Worm (Caenorhabditis elegans): ENCODE results near the gene F14H3.15.
A peak's percentile ranks its signal among the peaks of the same experiment; 100 is the strongest.

The F14H3.15 gene

ce11 chrV:16068938-16069337, 8.9 kb upstream of the F14H3.15 start, which contains the start of gene cyp-35D1:
cyp-35D1 (plus strand) TSS chrV:16069238.
- TF ChIP-seq jun-1 (tag; optimal IDR thresholded peaks at IDR 0.05) (no peak), unc-98 (GFP tag; IDR thresholded peaks at IDR 0.05) (no peak), C34B4.2 (tag; optimal IDR thresholded peaks at IDR 0.05) (no peak), lin-35 (GFP tag; optimal IDR thresholded peaks at IDR 0.05) (no peak), lin-13 (GFP tag; optimal IDR thresholded peaks at IDR 0.05) (no peak), mep-1 (tag; optimal IDR thresholded peaks at IDR 0.05) (no peak), isw-1 (GFP tag; IDR thresholded peaks at IDR 0.05) (no peak), ceh-82 (tag; optimal IDR thresholded peaks at IDR 0.05) (no peak), nhr-71 (tag; optimal IDR thresholded peaks at IDR 0.05) (no peak), grh-1 (GFP tag; IDR thresholded peaks at IDR 0.05) (no peak), irx-1 (tag; optimal IDR thresholded peaks at IDR 0.05) (no peak), mdl-1 (tag; optimal IDR thresholded peaks at IDR 0.05) (no peak), nhr-19 (GFP tag; conservative IDR thresholded peaks at IDR 0.05) (no peak), nhr-28 (tag; optimal IDR thresholded peaks at IDR 0.05) (no peak), dsc-1 (tag; optimal IDR thresholded peaks at IDR 0.05) (no peak), nhr-47 (tag; optimal IDR thresholded peaks at IDR 0.05) (no peak), elt-3 (tag; optimal IDR thresholded peaks at IDR 0.05) (no peak), skn-1 (tag; optimal IDR thresholded peaks at IDR 0.05) (no peak)

- TF ChIP-seq lir-3 (tag; optimal IDR thresholded peaks at IDR 0.05; ENCODE audit: poor library complexity) (no peak), efl-3 (GFP tag; optimal IDR thresholded peaks at IDR 0.05) (no peak), tlp-1 (tag; optimal IDR thresholded peaks at IDR 0.05) (no peak), mab-9 (GFP tag; IDR thresholded peaks at IDR 0.05) (no peak), nhr-20 (tag; optimal IDR thresholded peaks at IDR 0.05) (no peak), ces-1 (GFP tag; optimal IDR thresholded peaks at IDR 0.05) (no peak), unc-130 (tag; optimal IDR thresholded peaks at IDR 0.05) (no peak)
Observed at ce11 chrV:16062788-16063187, 2.8 kb upstream of the F14H3.15 start, which contains the start of gene F14H3.14. F14H3.14 (minus strand) TSS chrV:16062888.

ce11 chrV:16061993-16062392, 2.0 kb upstream of the F14H3.15 start, which contains the start of gene fbxa-100:
fbxa-100 (minus strand) TSS chrV:16062093.
- TF ChIP-seq lin-35 (GFP tag; optimal IDR thresholded peaks at IDR 0.05) (no peak), nhr-71 (tag; optimal IDR thresholded peaks at IDR 0.05) (no peak), zip-4 (GFP tag; optimal IDR thresholded peaks at IDR 0.05) (no peak), aly-2 (tag; optimal IDR thresholded peaks at IDR 0.05) (no peak), nhr-12 (tag; optimal IDR thresholded peaks at IDR 0.05) (no peak), nhr-19 (GFP tag; conservative IDR thresholded peaks at IDR 0.05) (no peak), elt-3 (tag; optimal IDR thresholded peaks at IDR 0.05) (no peak), hpl-2 (GFP tag; optimal IDR thresholded peaks at IDR 0.05) (no peak), lsy-2 (tag; optimal IDR thresholded peaks at IDR 0.05) (no peak), egl-27 (tag; optimal IDR thresholded peaks at IDR 0.05) (no peak), isw-1 (GFP tag; IDR thresholded peaks at IDR 0.05) (no peak), fos-1 (tag; optimal IDR thresholded peaks at IDR 0.05) (no peak), C04F5.9 (tag; optimal IDR thresholded peaks at IDR 0.05) (no peak)

- no peak for TF ChIP-seq efl-3 (GFP tag; optimal IDR thresholded peaks at IDR 0.05)
- TF ChIP-seq zag-1 (tag; optimal IDR thresholded peaks at IDR 0.05), result no peak
- TF ChIP-seq sup-37 (GFP tag; optimal IDR thresholded peaks at IDR 0.05), result no peak
Observed at ce11 chrV:16058872-16059271, 1.2 kb downstream of the F14H3.15 start, which contains the start of gene F14H3.6. F14H3.6 (minus strand) TSS chrV:16058893.

ce11 chrV:16057010-16057463, 3.0 kb downstream of the F14H3.15 start, which contains the start of gene F14H3.5:
F14H3.5 (minus strand) TSS chrV:16057060.
- no peak for TF ChIP-seq efl-1 (optimal IDR thresholded peaks at IDR 0.05)
- peak in 1 of 2 experiments; percentile 12 for TF ChIP-seq efl-1 (GFP tag; optimal IDR thresholded peaks at IDR 0.05 in 1 of 2)
- no peak for TF ChIP-seq ceh-88 (GFP tag; IDR thresholded peaks at IDR 0.05)
- TF ChIP-seq ztf-4 (tag; optimal IDR thresholded peaks at IDR 0.05), result no peak

All from whole organism, L1 larva.